Worm (Caenorhabditis elegans) whole organism, L2 larva: ENCODE measurements around the gene Y17G9B.2.
"Not testable (repeated sequence)": the region's sequence is repeated elsewhere in the genome, so short reads cannot be mapped to it uniquely, and the experiment has no call there.

Experiments used
- R02D3.7 ChIP-seq: fragments of 150-350 bp; optimal IDR thresholded peaks from 2 replicates; lab custom pipeline; 2014; ENCODE audit warnings: missing biosample characterization, missing genetic modification characterization
- alr-1 ChIP-seq: fragments of 150-350 bp; optimal IDR thresholded peaks from 2 replicates; lab custom pipeline; 2014; ENCODE audit warnings: missing biosample characterization, missing genetic modification characterization
- aly-2 ChIP-seq: fragments of 150-350 bp; optimal IDR thresholded peaks from 2 replicates; lab custom pipeline; 2014; ENCODE audit warnings: missing biosample characterization, missing genetic modification characterization
- blmp-1 ChIP-seq: sonication (generic microtip); optimal IDR thresholded peaks from 2 replicates; lab custom pipeline; 2017; ENCODE audit warnings: missing genetic modification characterization, mild to moderate bottlenecking, missing compliant biosample characterization, antibody characterized with exemption, moderate library complexity; ENCODE audit not compliant: insufficient read depth
- fos-1 ChIP-seq: fragments of 150-350 bp; optimal IDR thresholded peaks from 2 replicates; lab custom pipeline; 2014; ENCODE audit warnings: missing biosample characterization, missing genetic modification characterization
- lsy-2 ChIP-seq, 2 experiments: fragments of 150-350 bp in 1 of 2; sonication (generic microtip) in 1 of 2; optimal IDR thresholded peaks; 2 replicates each; lab custom pipeline; 2014 to 2017; ENCODE audit warnings: missing biosample characterization in 2 of 2, missing genetic modification characterization in 2 of 2
- nhr-11 ChIP-seq: fragments of 150-350 bp; optimal IDR thresholded peaks from 2 replicates; lab custom pipeline; 2014; ENCODE audit warnings: missing biosample characterization, missing genetic modification characterization
- nhr-12 ChIP-seq: fragments of 150-350 bp; optimal IDR thresholded peaks from 2 replicates; lab custom pipeline; 2014; ENCODE audit warnings: missing biosample characterization, missing genetic modification characterization
- peb-1 ChIP-seq: fragments of 150-350 bp; optimal IDR thresholded peaks from 2 replicates; lab custom pipeline; 2014; ENCODE audit warnings: missing biosample characterization, missing genetic modification characterization
- sem-4 ChIP-seq: fragments of 150-350 bp; optimal IDR thresholded peaks from 2 replicates; lab custom pipeline; 2014; ENCODE audit warnings: missing biosample characterization, missing genetic modification reagents, missing genetic modification characterization
- skn-1 ChIP-seq: sonication (generic microtip); optimal IDR thresholded peaks from 2 replicates; lab custom pipeline; 2017; ENCODE audit warnings: missing biosample characterization, missing genetic modification characterization
- unc-55 ChIP-seq: fragments of 150-350 bp; sonication (generic microtip); optimal IDR thresholded peaks from 3 replicates; lab custom pipeline; 2014; ENCODE audit warnings: missing biosample characterization, missing genetic modification reagents, missing genetic modification characterization

DNA sequence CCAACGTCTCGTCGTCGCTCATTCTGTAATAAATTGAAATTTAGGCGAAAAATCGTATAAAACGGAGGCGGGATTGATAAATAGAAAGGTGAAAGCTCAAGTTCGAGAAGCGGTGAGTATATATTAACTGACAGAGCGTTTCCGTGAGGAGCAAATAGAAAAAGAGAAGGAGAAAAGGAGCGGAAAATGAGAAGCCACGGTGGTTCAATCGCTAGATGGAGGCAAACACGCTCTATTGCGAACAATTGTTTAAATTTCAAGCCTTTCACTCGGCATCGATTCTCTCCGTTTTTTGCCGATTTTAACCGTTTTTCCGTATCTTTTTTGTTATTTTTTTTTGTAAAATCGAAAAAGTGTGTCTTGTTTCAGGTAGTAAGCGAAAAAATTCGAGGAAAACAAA lies 48.2 kb upstream of the Y17G9B.2 start, which contains the start of gene miro-1:
- TF ChIP-seq blmp-1; nhr-11 (tag; lab: Kevin White, UChicago); unc-55; peb-1; aly-2 (tag; lab: Kevin White, UChicago); skn-1 (tag; lab: Kevin White, UChicago); fos-1 (tag; lab: Kevin White, UChicago); lsy-2 (tag; optimal IDR thresholded peaks at IDR 0.05; lab: Kevin White, UChicago); R02D3.7; alr-1 (tag; lab: Kevin White, UChicago); nhr-12; sem-4: not testable (repeated sequence)
